Worm (Caenorhabditis elegans) whole organism, L2 larva: ENCODE measurements around the gene mec-2.

Experiments used
- C34F6.9 ChIP-seq: fragments of 150-350 bp; optimal IDR thresholded peaks from 2 replicates; lab custom pipeline; 2014; ENCODE audit warnings: missing biosample characterization, missing genetic modification characterization
- F13H6.1 ChIP-seq: sonication (generic microtip); optimal IDR thresholded peaks from 2 replicates; lab custom pipeline; 2016; ENCODE audit warnings: missing genetic modification characterization, missing compliant biosample characterization
- R02D3.7 ChIP-seq: fragments of 150-350 bp; optimal IDR thresholded peaks from 2 replicates; lab custom pipeline; 2014; ENCODE audit warnings: missing biosample characterization, missing genetic modification characterization
- Y55F3AM.14 ChIP-seq: fragments of 200-800 bp; sonication (Bioruptor generic); optimal IDR thresholded peaks from 2 replicates; lab custom pipeline; 2018; ENCODE audit warnings: mild to moderate bottlenecking, missing genetic modification characterization, missing compliant biosample characterization
- ZK546.5 ChIP-seq: sonication (generic microtip); optimal IDR thresholded peaks from 2 replicates; lab custom pipeline; 2017; ENCODE audit warnings: missing biosample characterization, missing genetic modification characterization
- alr-1 ChIP-seq: fragments of 150-350 bp; optimal IDR thresholded peaks from 2 replicates; lab custom pipeline; 2014; ENCODE audit warnings: missing biosample characterization, missing genetic modification characterization
- ama-1 ChIP-seq: fragments of 150-350 bp; optimal IDR thresholded peaks from 2 replicates; lab custom pipeline; 2018; ENCODE audit warnings: inconsistent platforms
- blmp-1 ChIP-seq: sonication (generic microtip); optimal IDR thresholded peaks from 2 replicates; lab custom pipeline; 2017; ENCODE audit warnings: missing genetic modification characterization, mild to moderate bottlenecking, missing compliant biosample characterization, antibody characterized with exemption, moderate library complexity; ENCODE audit not compliant: insufficient read depth
- ceh-16 ChIP-seq: fragments of 150-350 bp; optimal IDR thresholded peaks from 2 replicates; lab custom pipeline; 2014; ENCODE audit warnings: missing biosample characterization, missing genetic modification characterization
- crh-2 ChIP-seq: sonication (generic microtip); optimal IDR thresholded peaks from 2 replicates; lab custom pipeline; 2017; ENCODE audit warnings: missing biosample characterization, missing genetic modification characterization
- dmd-4 ChIP-seq: sonication (generic microtip); optimal IDR thresholded peaks from 2 replicates; lab custom pipeline; 2017; ENCODE audit warnings: missing biosample characterization, missing genetic modification characterization
- elt-1 ChIP-seq: fragments of 150-350 bp; optimal IDR thresholded peaks from 2 replicates; lab custom pipeline; 2014; ENCODE audit warnings: missing biosample characterization, missing genetic modification characterization
- elt-3 ChIP-seq: sonication (generic microtip); optimal IDR thresholded peaks from 2 replicates; lab custom pipeline; 2017; ENCODE audit warnings: missing biosample characterization, missing genetic modification characterization
- fos-1 ChIP-seq: fragments of 150-350 bp; optimal IDR thresholded peaks from 2 replicates; lab custom pipeline; 2014; ENCODE audit warnings: missing biosample characterization, missing genetic modification characterization
- gmeb-1 ChIP-seq: fragments of 150-350 bp; optimal IDR thresholded peaks from 2 replicates; lab custom pipeline; 2014; ENCODE audit warnings: missing biosample characterization, missing genetic modification characterization
- lin-11 ChIP-seq: fragments of 150-350 bp; sonication (generic microtip); optimal IDR thresholded peaks from 2 replicates; lab custom pipeline; 2014; ENCODE audit warnings: missing biosample characterization, missing genetic modification characterization, inconsistent platforms, mixed read lengths
- lin-13 ChIP-seq: fragments of 150-350 bp; optimal IDR thresholded peaks from 2 replicates; lab custom pipeline; 2014; ENCODE audit warnings: missing biosample characterization, missing genetic modification reagents, missing genetic modification characterization
- lin-39 ChIP-seq: fragments of 150-350 bp; optimal IDR thresholded peaks from 2 replicates; lab custom pipeline; 2014; ENCODE audit warnings: missing biosample characterization, missing genetic modification reagents, missing genetic modification characterization
- lsy-2 ChIP-seq, 2 experiments: fragments of 150-350 bp in 1 of 2; sonication (generic microtip) in 1 of 2; optimal IDR thresholded peaks; 2 replicates each; lab custom pipeline; 2014 to 2017; ENCODE audit warnings: missing biosample characterization in 2 of 2, missing genetic modification characterization in 2 of 2
- mab-5 ChIP-seq: fragments of 150-350 bp; optimal IDR thresholded peaks from 2 replicates; lab custom pipeline; 2014; ENCODE audit warnings: missing biosample characterization, missing genetic modification characterization
- mbf-1 ChIP-seq: sonication (generic microtip); optimal IDR thresholded peaks from 2 replicates; lab custom pipeline; 2017; ENCODE audit warnings: missing biosample characterization, missing genetic modification characterization
- mdl-1 ChIP-seq, 2 experiments: fragments of 150-350 bp in 1 of 2; sonication (generic microtip) in 1 of 2; optimal IDR thresholded peaks; 2 replicates each; lab custom pipeline; 2017; ENCODE audit warnings: missing biosample characterization in 2 of 2, missing genetic modification characterization in 2 of 2
- nhr-10 ChIP-seq: sonication (generic microtip); optimal IDR thresholded peaks from 2 replicates; lab custom pipeline; 2017; ENCODE audit warnings: missing biosample characterization, missing genetic modification characterization
- nhr-12 ChIP-seq: fragments of 150-350 bp; optimal IDR thresholded peaks from 2 replicates; lab custom pipeline; 2014; ENCODE audit warnings: missing biosample characterization, missing genetic modification characterization
- nhr-129 ChIP-seq: fragments of 150-350 bp; optimal IDR thresholded peaks from 2 replicates; lab custom pipeline; 2014; ENCODE audit warnings: missing biosample characterization, missing genetic modification characterization
- nhr-21 ChIP-seq: fragments of 150-350 bp; optimal IDR thresholded peaks from 2 replicates; lab custom pipeline; 2014; ENCODE audit warnings: missing biosample characterization, missing genetic modification characterization
- nhr-23 ChIP-seq: fragments of 150-350 bp; optimal IDR thresholded peaks from 2 replicates; lab custom pipeline; 2014; ENCODE audit warnings: missing biosample characterization, missing genetic modification reagents, missing genetic modification characterization
- nhr-237 ChIP-seq: fragments of 150-350 bp; optimal IDR thresholded peaks from 2 replicates; lab custom pipeline; 2014; ENCODE audit warnings: missing biosample characterization, missing genetic modification characterization
- nhr-25 ChIP-seq: fragments of 150-350 bp; sonication (generic microtip); optimal IDR thresholded peaks from 3 replicates; lab custom pipeline; 2014; ENCODE audit warnings: missing biosample characterization, missing genetic modification characterization
- nhr-6 ChIP-seq: fragments of 150-350 bp; optimal IDR thresholded peaks from 2 replicates; lab custom pipeline; 2014; ENCODE audit warnings: missing biosample characterization, missing genetic modification characterization
- peb-1 ChIP-seq: fragments of 150-350 bp; optimal IDR thresholded peaks from 2 replicates; lab custom pipeline; 2014; ENCODE audit warnings: missing biosample characterization, missing genetic modification characterization
- sem-4 ChIP-seq: fragments of 150-350 bp; optimal IDR thresholded peaks from 2 replicates; lab custom pipeline; 2014; ENCODE audit warnings: missing biosample characterization, missing genetic modification reagents, missing genetic modification characterization
- sma-3 ChIP-seq: sonication (generic microtip); optimal IDR thresholded peaks from 2 replicates; lab custom pipeline; 2016; ENCODE audit warnings: missing genetic modification reagents, missing genetic modification characterization, missing compliant biosample characterization
- sma-9 ChIP-seq, 2 experiments: fragments of 150-350 bp in 1 of 2; sonication (generic microtip) in 1 of 2; optimal IDR thresholded peaks; 2 replicates each; lab custom pipeline; 2014 to 2016; ENCODE audit warnings: missing genetic modification characterization in 2 of 2, mild to moderate bottlenecking in 1 of 2, missing biosample characterization in 1 of 2, missing compliant biosample characterization in 1 of 2, missing genetic modification reagents in 1 of 2, moderate library complexity in 1 of 2
- unc-39 ChIP-seq: fragments of 150-350 bp; optimal IDR thresholded peaks from 2 replicates; lab custom pipeline; 2014; ENCODE audit warnings: missing biosample characterization, missing genetic modification characterization
- unc-55 ChIP-seq: fragments of 150-350 bp; sonication (generic microtip); optimal IDR thresholded peaks from 3 replicates; lab custom pipeline; 2014; ENCODE audit warnings: missing biosample characterization, missing genetic modification reagents, missing genetic modification characterization
- zag-1 ChIP-seq: fragments of 150-350 bp; optimal IDR thresholded peaks from 2 replicates; lab custom pipeline; 2014; ENCODE audit warnings: missing biosample characterization, missing genetic modification characterization
- ztf-1 ChIP-seq: fragments of 200-800 bp; sonication (Bioruptor generic); conservative IDR thresholded peaks from 2 replicates; pipeline ENCODE4 v1.3.6; 2022; ENCODE audit warnings: missing genetic modification characterization, missing compliant biosample characterization
- ztf-11 ChIP-seq: sonication (generic microtip); optimal IDR thresholded peaks from 2 replicates; lab custom pipeline; 2017; ENCODE audit warnings: missing biosample characterization, missing genetic modification characterization
- ztf-4 ChIP-seq: fragments of 150-350 bp; optimal IDR thresholded peaks from 2 replicates; lab custom pipeline; 2014; ENCODE audit warnings: missing biosample characterization, missing genetic modification characterization

Gene mec-2

DNA sequence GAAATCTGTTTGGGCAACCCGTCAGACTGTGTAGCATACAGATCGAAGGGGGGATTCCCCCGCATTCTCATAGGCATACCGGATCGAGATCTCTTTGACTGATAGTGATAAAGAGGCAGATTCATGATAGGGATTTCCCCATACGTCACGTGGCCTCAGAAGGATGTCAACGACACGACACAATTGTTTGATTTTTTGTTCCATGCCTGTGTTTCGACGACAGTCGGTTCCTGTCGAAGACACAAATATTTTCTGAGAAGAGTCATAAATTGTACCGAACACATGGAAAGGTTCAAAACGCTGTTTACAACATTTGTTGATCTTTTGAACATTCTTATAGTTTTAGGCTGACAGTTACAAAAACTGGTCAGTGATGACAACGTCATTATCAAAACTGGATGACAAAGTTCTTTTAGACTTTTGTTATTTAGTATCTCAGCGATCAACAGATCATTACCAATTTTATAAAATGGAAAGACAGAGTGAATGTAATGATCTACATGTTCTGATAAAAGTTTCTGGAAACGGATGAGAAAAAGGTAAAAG lies 61.0 kb downstream of the mec-2 start:
- no peak for TF ChIP-seq ztf-11 (tag; lab: Kevin White, UChicago)
- TF ChIP-seq elt-3 = no peak
- TF ChIP-seq F13H6.1 (tag; lab: Kevin White, UChicago) = peak; percentile 5
- TF ChIP-seq nhr-10 (tag; lab: Kevin White, UChicago) = no peak
- peak; percentile 52 for TF ChIP-seq sma-3
- TF ChIP-seq sem-4 (tag; lab: Kevin White, UChicago) = no peak
- TF ChIP-seq alr-1 (tag; lab: Kevin White, UChicago) = no peak
- TF ChIP-seq lin-39 = no peak
- no peak for TF ChIP-seq elt-1
- no peak for TF ChIP-seq nhr-6
- peak; percentile 90 for TF ChIP-seq sma-9 (GFP tag; optimal IDR thresholded peaks at IDR 0.05; lab: Kevin White, UChicago)
- TF ChIP-seq sma-9 (tag; optimal IDR thresholded peaks at IDR 0.05; lab: Kevin White, UChicago) = no peak
- TF ChIP-seq crh-2 (tag; lab: Kevin White, UChicago) = no peak
- no peak for TF ChIP-seq ceh-16
- TF ChIP-seq ZK546.5 (tag; lab: Kevin White, UChicago) = no peak
- TF ChIP-seq nhr-129 = no peak
- TF ChIP-seq mab-5 (tag; lab: Kevin White, UChicago) = no peak
- TF ChIP-seq unc-55 = no peak
- TF ChIP-seq nhr-23 (tag; lab: Kevin White, UChicago) = no peak
- peak; percentile 43 for TF ChIP-seq Y55F3AM.14 (GFP tag; lab: Kevin White, UChicago)
- no peak for TF ChIP-seq ztf-1 (GFP tag; lab: Robert Waterston, UW)
- peak; percentile 61 for TF ChIP-seq nhr-25 (tag; lab: Kevin White, UChicago)
- no peak for TF ChIP-seq fos-1
- TF ChIP-seq blmp-1 (tag; lab: Kevin White, UChicago) = peak; percentile 40
- TF ChIP-seq unc-39 (tag; lab: Kevin White, UChicago) = no peak
- TF ChIP-seq nhr-21 (tag; lab: Kevin White, UChicago) = peak; percentile 85
- no peak for TF ChIP-seq R02D3.7 (tag; lab: Kevin White, UChicago)
- no peak for TF ChIP-seq nhr-237 (tag; lab: Kevin White, UChicago)
- TF ChIP-seq dmd-4 (tag; lab: Kevin White, UChicago) = no peak
- TF ChIP-seq zag-1 (tag; lab: Kevin White, UChicago) = no peak
- peak in 1 of 2 experiments; percentile 7 for TF ChIP-seq lsy-2 (tag; optimal IDR thresholded peaks at IDR 0.05; lab: Kevin White, UChicago)
- peak; percentile 52 for TF ChIP-seq gmeb-1
- peak; percentile 48 to 61 for TF ChIP-seq mdl-1 (tag; optimal IDR thresholded peaks at IDR 0.05; lab: Kevin White, UChicago)
- TF ChIP-seq nhr-12 (tag; lab: Kevin White, UChicago) = no peak
- TF ChIP-seq lin-11 = no peak
- TF ChIP-seq, all 48 proteins: peak for 10

- TF ChIP-seq sma-3 (peak; percentile 34), nhr-237 (tag; lab: Kevin White, UChicago) (no peak), crh-2 (tag; lab: Kevin White, UChicago) (peak; percentile 11), nhr-10 (tag; lab: Kevin White, UChicago) (no peak), Y55F3AM.14 (GFP tag; lab: Kevin White, UChicago) (no peak), blmp-1 (tag; lab: Kevin White, UChicago) (peak; percentile 73), mdl-1 (tag; optimal IDR thresholded peaks at IDR 0.05; lab: Kevin White, UChicago) (peak; percentile 53 to 57), sma-9 (GFP tag; optimal IDR thresholded peaks at IDR 0.05; lab: Kevin White, UChicago) (peak; percentile 90), sma-9 (tag; optimal IDR thresholded peaks at IDR 0.05; lab: Kevin White, UChicago) (no peak), nhr-21 (tag; lab: Kevin White, UChicago) (peak; percentile 79), nhr-25 (tag; lab: Kevin White, UChicago) (peak; percentile 79)
Measured at ce11 chrX:5629941-5630340, 62.4 kb downstream of the mec-2 start, which contains the start of gene argn-1. Gene argn-1, plus strand, starts transcription at chrX:5630023.

- peak; percentile 17 for TF ChIP-seq fos-1
- TF ChIP-seq sma-9 (GFP tag; optimal IDR thresholded peaks at IDR 0.05; lab: Kevin White, UChicago) = peak; percentile 27
- TF ChIP-seq sma-9 (tag; optimal IDR thresholded peaks at IDR 0.05; lab: Kevin White, UChicago) = no peak
- no peak for TF ChIP-seq gmeb-1
- no peak for TF ChIP-seq peb-1
- no peak for TF ChIP-seq ztf-4 (tag; lab: Kevin White, UChicago)
- peak; percentile 34 for TF ChIP-seq nhr-25 (tag; lab: Kevin White, UChicago)
- no peak for TF ChIP-seq C34F6.9 (tag; lab: Kevin White, UChicago)
- TF ChIP-seq ceh-16 = no peak
- TF ChIP-seq lin-13 = no peak
- TF ChIP-seq mab-5 (tag; lab: Kevin White, UChicago) = peak; percentile 55
- TF ChIP-seq ama-1 (lab: Kevin White, UChicago) = no peak
- no peak for TF ChIP-seq nhr-10 (tag; lab: Kevin White, UChicago)
- TF ChIP-seq blmp-1 (tag; lab: Kevin White, UChicago) = peak; percentile 46
- peak; percentile 52 for TF ChIP-seq nhr-21 (tag; lab: Kevin White, UChicago)
- TF ChIP-seq mbf-1 (tag; lab: Kevin White, UChicago) = no peak
Measured at ce11 chrX:5631008-5631407, 63.5 kb downstream of the mec-2 start.
